Worm (Caenorhabditis elegans): ENCODE measurements around the gene vhp-1.

- TF ChIP-seq T26A8.4 (GFP tag; IDR thresholded peaks at IDR 0.05): no peak
- TF ChIP-seq nhr-77 (tag; optimal IDR thresholded peaks at IDR 0.05): no peak
- TF ChIP-seq nhr-76 (tag; optimal IDR thresholded peaks at IDR 0.05): no peak
- TF ChIP-seq unc-62 (GFP tag; optimal IDR thresholded peaks at IDR 0.05 in 1 of 2): peak in 1 of 2 experiments; percentile 91
- no peak for TF ChIP-seq unc-62 (tag; optimal IDR thresholded peaks at IDR 0.05)
- TF ChIP-seq skn-1 (tag; optimal IDR thresholded peaks at IDR 0.05): no peak
- TF ChIP-seq zfp-3 (GFP tag; conservative IDR thresholded peaks at IDR 0.05): no peak
- TF ChIP-seq lsy-2 (tag; optimal IDR thresholded peaks at IDR 0.05): no peak
- TF ChIP-seq R02D3.7 (tag; optimal IDR thresholded peaks at IDR 0.05): no peak
- TF ChIP-seq ceh-82 (tag; optimal IDR thresholded peaks at IDR 0.05): no peak
- TF ChIP-seq egl-27 (tag; optimal IDR thresholded peaks at IDR 0.05): no peak
- no peak for TF ChIP-seq nhr-11 (tag; optimal IDR thresholded peaks at IDR 0.05)
- no peak for TF ChIP-seq F10B5.3 (tag; optimal IDR thresholded peaks at IDR 0.05)
- TF ChIP-seq F44E2.7 (GFP tag; IDR thresholded peaks at IDR 0.05): no peak
- no peak for TF ChIP-seq vab-7 (GFP tag; IDR thresholded peaks at IDR 0.05)
These were observed 13.4 kb upstream of the vhp-1 start for ce11 chrII:5309720-5310119.
